Worm (Caenorhabditis elegans) whole organism, L2 larva: ENCODE data around the gene sru-15.

Experiments used
- ZK546.5 ChIP-seq: sonication (generic microtip); optimal IDR thresholded peaks from 2 replicates; lab custom pipeline; 2017; ENCODE audit warnings: missing biosample characterization, missing genetic modification characterization
- alr-1 ChIP-seq: fragments of 150-350 bp; optimal IDR thresholded peaks from 2 replicates; lab custom pipeline; 2014; ENCODE audit warnings: missing biosample characterization, missing genetic modification characterization
- ama-1 ChIP-seq: fragments of 150-350 bp; optimal IDR thresholded peaks from 2 replicates; lab custom pipeline; 2018; ENCODE audit warnings: inconsistent platforms
- elt-1 ChIP-seq: fragments of 150-350 bp; optimal IDR thresholded peaks from 2 replicates; lab custom pipeline; 2014; ENCODE audit warnings: missing biosample characterization, missing genetic modification characterization
- lin-11 ChIP-seq: fragments of 150-350 bp; sonication (generic microtip); optimal IDR thresholded peaks from 2 replicates; lab custom pipeline; 2014; ENCODE audit warnings: missing biosample characterization, missing genetic modification characterization, inconsistent platforms, mixed read lengths
- lin-39 ChIP-seq: fragments of 150-350 bp; optimal IDR thresholded peaks from 2 replicates; lab custom pipeline; 2014; ENCODE audit warnings: missing biosample characterization, missing genetic modification reagents, missing genetic modification characterization
- snpc-4 ChIP-seq: fragments of 150-350 bp; optimal IDR thresholded peaks from 2 replicates; lab custom pipeline; 2014; ENCODE audit warnings: missing biosample characterization, missing genetic modification characterization
- unc-39 ChIP-seq: fragments of 150-350 bp; optimal IDR thresholded peaks from 2 replicates; lab custom pipeline; 2014; ENCODE audit warnings: missing biosample characterization, missing genetic modification characterization
- unc-55 ChIP-seq: fragments of 150-350 bp; sonication (generic microtip); optimal IDR thresholded peaks from 3 replicates; lab custom pipeline; 2014; ENCODE audit warnings: missing biosample characterization, missing genetic modification reagents, missing genetic modification characterization
- unc-62 ChIP-seq: fragments of 150-350 bp; optimal IDR thresholded peaks from 2 replicates; lab custom pipeline; 2014; ENCODE audit warnings: missing biosample characterization, missing genetic modification reagents, missing genetic modification characterization
- ztf-11 ChIP-seq: sonication (generic microtip); optimal IDR thresholded peaks from 2 replicates; lab custom pipeline; 2017; ENCODE audit warnings: missing biosample characterization, missing genetic modification characterization
- ztf-4 ChIP-seq: fragments of 150-350 bp; optimal IDR thresholded peaks from 2 replicates; lab custom pipeline; 2014; ENCODE audit warnings: missing biosample characterization, missing genetic modification characterization

DNA sequence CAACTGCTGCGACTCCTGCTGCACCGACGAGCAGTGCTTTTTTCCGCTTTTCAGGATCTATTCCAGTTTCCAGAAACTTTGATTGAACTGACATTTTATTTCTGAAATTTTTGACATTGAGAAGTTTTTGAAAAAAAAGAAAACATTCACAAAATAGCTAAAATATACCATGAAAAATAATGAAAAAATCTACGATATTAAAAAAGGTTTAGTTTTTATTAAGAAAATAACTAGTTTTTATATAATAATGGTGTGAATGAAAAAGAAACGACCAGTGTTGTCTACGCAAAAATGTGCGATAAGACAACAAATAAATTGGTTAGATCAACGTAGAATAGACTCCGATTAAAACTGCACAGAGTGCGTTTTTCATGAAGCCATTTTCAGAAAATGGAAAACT lies 9.5 kb downstream of the sru-15 start, which contains the start of gene pmp-4:
- TF ChIP-seq ztf-4 (tag; lab: Kevin White, UChicago), result no peak
- no peak for TF ChIP-seq lin-11
- TF ChIP-seq elt-1, result no peak
- TF ChIP-seq ztf-11 (tag; lab: Kevin White, UChicago), result no peak
- TF ChIP-seq ZK546.5 (tag; lab: Kevin White, UChicago), result no peak
- TF ChIP-seq snpc-4 (tag; lab: Kevin White, UChicago), result no peak
- no peak for TF ChIP-seq alr-1 (tag; lab: Kevin White, UChicago)
- no peak for TF ChIP-seq unc-62 (GFP tag; lab: Kevin White, UChicago)
- no peak for TF ChIP-seq unc-39 (tag; lab: Kevin White, UChicago)
- TF ChIP-seq unc-55, result no peak
- no peak for TF ChIP-seq lin-39 (tag; lab: Kevin White, UChicago)
- TF ChIP-seq ama-1 (lab: Kevin White, UChicago), result no peak
